Fruit fly (Drosophila melanogaster): Measurements from ENCODE around the gene CG12299.

CG12299 gene

dm6 chr2L:10701499-10702062 is 35.6 kb upstream of the CG12299 start, which contains the start of gene Lip1:
Gene Lip1 (minus strand): TSS chr2L:10701544.
- TF ChIP-seq esn (GFP tag; optimal IDR thresholded peaks at IDR 0.05) (no peak), fkh (GFP tag; optimal IDR thresholded peaks at IDR 0.05) (peak; percentile 15), svp (GFP tag) (peak; percentile 23)

dm6 chr2L:10703281-10703680 is 33.9 kb upstream of the CG12299 start, which contains the start of gene CG6415:
Gene CG6415 (plus strand): TSS chr2L:10703621.
- TF ChIP-seq acj6 (GFP tag; optimal IDR thresholded peaks at IDR 0.05) (peak; percentile 27), CG4318 (GFP tag; optimal IDR thresholded peaks at IDR 0.05) (peak; percentile 48), CG11294 (GFP tag; IDR thresholded peaks at IDR 0.05) (peak; percentile 64), Gug (GFP tag; IDR thresholded peaks at IDR 0.05) (peak; percentile 78), CG6163 (GFP tag; IDR thresholded peaks at IDR 0.05) (peak; percentile 50; the same call in 2 of the 3 replicates), CG10669 (GFP tag; optimal IDR thresholded peaks at IDR 0.05) (no peak), Sox102F (GFP tag; optimal IDR thresholded peaks at IDR 0.05) (no peak), OdsH (GFP tag; optimal IDR thresholded peaks at IDR 0.05) (peak; percentile 38), CG6276 (GFP tag; optimal IDR thresholded peaks at IDR 0.05) (peak; percentile 63), CG3919 (GFP tag; optimal IDR thresholded peaks at IDR 0.05) (peak; percentile 22), pdm3 (GFP tag; optimal IDR thresholded peaks at IDR 0.05) (peak; percentile 48), vri (GFP tag; optimal IDR thresholded peaks at IDR 0.05) (peak; percentile 58), Sox14 (GFP tag; optimal IDR thresholded peaks at IDR 0.05) (peak; percentile 20), topi (GFP tag; optimal IDR thresholded peaks at IDR 0.05) (peak; percentile 28), CG31627 (GFP tag; optimal IDR thresholded peaks at IDR 0.05) (peak; percentile 32), Hr39 (GFP tag; optimal IDR thresholded peaks at IDR 0.05) (peak; percentile 22), Met (GFP tag; optimal IDR thresholded peaks at IDR 0.05) (peak; percentile 34), net (GFP tag; optimal IDR thresholded peaks at IDR 0.05) (peak; percentile 45), CG32006 (GFP tag; optimal IDR thresholded peaks at IDR 0.05) (peak; percentile 80), Ets96B (tag; optimal IDR thresholded peaks at IDR 0.05) (no peak), CG10631 (GFP tag; optimal IDR thresholded peaks at IDR 0.05) (no peak), CG16779 (tag; optimal IDR thresholded peaks at IDR 0.05) (no peak), CG1621 (tag; optimal IDR thresholded peaks at IDR 0.05) (no peak), CG8319 (GFP tag; optimal IDR thresholded peaks at IDR 0.05) (no peak), dsx (GFP tag; optimal IDR thresholded peaks at IDR 0.05; ENCODE audit: poor library complexity, severe bottlenecking) (no peak), esn (GFP tag; optimal IDR thresholded peaks at IDR 0.05) (no peak), Eip78C (GFP tag) (peak; percentile 65), svp (GFP tag) (peak; percentile 97), Smox (GFP tag; optimal IDR thresholded peaks at IDR 0.05) (no peak), CG15336 (GFP tag; IDR thresholded peaks at IDR 0.05) (peak; percentile 71), salr (GFP tag; optimal IDR thresholded peaks at IDR 0.05) (no peak), eg (GFP tag; IDR thresholded peaks at IDR 0.05) (peak; percentile 85), fkh (GFP tag; optimal IDR thresholded peaks at IDR 0.05) (peak; percentile 51), CG8119 (GFP tag; IDR thresholded peaks at IDR 0.05) (peak; percentile 63; the same call in 2 of the 3 replicates), Ets21C (GFP tag; optimal IDR thresholded peaks at IDR 0.05) (no peak), CG6808 (GFP tag; optimal IDR thresholded peaks at IDR 0.05) (no peak), CG6854 (GFP tag; optimal IDR thresholded peaks at IDR 0.05) (no peak), dac (GFP tag; optimal IDR thresholded peaks at IDR 0.05) (peak; percentile 5), Hr4 (GFP tag; optimal IDR thresholded peaks at IDR 0.05) (peak; percentile 71), achi (GFP tag; optimal IDR thresholded peaks at IDR 0.05) (no peak), lz (GFP tag; optimal IDR thresholded peaks at IDR 0.05) (peak; percentile 27)
